Fruit fly (Drosophila melanogaster): ENCODE results near the gene CG34250.

- TF ChIP-seq ttk (GFP tag; IDR thresholded peaks at IDR 0.05) (no peak), CG1603 (tag; optimal IDR thresholded peaks at IDR 0.05) (peak; percentile 25)
Observed at dm6 chr3L:17475979-17476393, at the start of gene CG34250.
